Fruit fly (Drosophila melanogaster) whole organism, embryonic: ENCODE measurements around the gene EMC6.

Experiments used
- Atf-2 ChIP-seq: fragments of 200-800 bp; sonication (Bioruptor generic); optimal IDR thresholded peaks from 2 replicates; lab custom pipeline; 2016; ENCODE audit warnings: missing biosample characterization, missing genetic modification characterization
- BEAF-32 ChIP-seq: fragments of 200-800 bp; sonication (Bioruptor generic); optimal IDR thresholded peaks from 3 replicates; lab custom pipeline; 2017; ENCODE audit warnings: missing biosample characterization, missing genetic modification characterization, mild to moderate bottlenecking, moderate library complexity, missing genetic modification reagents
- Blimp-1 ChIP-seq: fragments of 200-800 bp; sonication (Bioruptor generic); optimal IDR thresholded peaks from 3 replicates; lab custom pipeline; 2018; ENCODE audit warnings: missing biosample characterization, missing genetic modification characterization, mild to moderate bottlenecking, moderate library complexity, missing genetic modification reagents
- CG10147 ChIP-seq: fragments of 200-800 bp; sonication (Bioruptor generic); optimal IDR thresholded peaks from 2 replicates; lab custom pipeline; 2019; ENCODE audit warnings: missing biosample characterization, mild to moderate bottlenecking, missing genetic modification characterization, moderate library complexity
- CG10267 ChIP-seq: fragments of 200-800 bp; sonication (Bioruptor generic); optimal IDR thresholded peaks from 2 replicates; lab custom pipeline; 2018; ENCODE audit warnings: missing biosample characterization, mild to moderate bottlenecking, missing genetic modification characterization, moderate library complexity
- CG10543 ChIP-seq: fragments of 200-800 bp; sonication (Bioruptor generic); optimal IDR thresholded peaks from 3 replicates; lab custom pipeline; 2017; ENCODE audit warnings: missing biosample characterization, mild to moderate bottlenecking, missing genetic modification characterization, moderate library complexity
- CG11093 ChIP-seq: fragments of 200-800 bp; sonication (Bioruptor generic); IDR thresholded peaks from 3 replicates; pipeline ENCODE4 v1.3.6; 2022; ENCODE audit warnings: missing biosample characterization, missing genetic modification characterization
- CG11398 ChIP-seq: fragments of 200-800 bp; sonication (Bioruptor generic); optimal IDR thresholded peaks from 2 replicates; lab custom pipeline; 2016; ENCODE audit warnings: missing biosample characterization, missing genetic modification characterization
- CG11695 ChIP-seq: fragments of 200-800 bp; sonication (Bioruptor generic); IDR thresholded peaks from 3 replicates; pipeline ENCODE4 v1.3.6; 2022; ENCODE audit warnings: missing biosample characterization, missing genetic modification characterization
- CG15011 ChIP-seq: fragments of 200-800 bp; sonication (Bioruptor generic); optimal IDR thresholded peaks from 3 replicates; lab custom pipeline; 2018; ENCODE audit warnings: missing biosample characterization, mild to moderate bottlenecking, missing genetic modification characterization
- CG1647 ChIP-seq: fragments of 200-800 bp; sonication (Bioruptor generic); optimal IDR thresholded peaks from 3 replicates; lab custom pipeline; 2016; ENCODE audit warnings: missing biosample characterization, missing genetic modification characterization
- CG17359 ChIP-seq: fragments of 200-800 bp; sonication (Bioruptor generic); optimal IDR thresholded peaks from 3 replicates; lab custom pipeline; 2018; ENCODE audit warnings: missing biosample characterization, mild to moderate bottlenecking, missing genetic modification characterization, moderate library complexity
- CG17802 ChIP-seq: fragments of 200-800 bp; sonication (Bioruptor generic); optimal IDR thresholded peaks from 2 replicates; lab custom pipeline; 2018; ENCODE audit warnings: missing biosample characterization, mild to moderate bottlenecking, missing genetic modification characterization, moderate library complexity
- CG2120 ChIP-seq: fragments of 200-800 bp; sonication (Bioruptor generic); optimal IDR thresholded peaks from 3 replicates; lab custom pipeline; 2016; ENCODE audit warnings: missing biosample characterization, missing genetic modification characterization
- CG4404 ChIP-seq: fragments of 200-800 bp; sonication (Bioruptor generic); IDR thresholded peaks from 2 replicates; pipeline ENCODE4 v1.3.6; 2022; ENCODE audit warnings: missing biosample characterization, missing genetic modification characterization
- CG7963 ChIP-seq: fragments of 200-800 bp; sonication (Bioruptor generic); IDR thresholded peaks from 3 replicates; pipeline ENCODE4 v1.3.6; 2022; ENCODE audit warnings: missing biosample characterization, missing genetic modification characterization; ENCODE audit not compliant: partially characterized antibody
- CG8944 ChIP-seq: fragments of 200-800 bp; sonication (Bioruptor generic); optimal IDR thresholded peaks from 3 replicates; lab custom pipeline; 2016; ENCODE audit warnings: missing biosample characterization, missing genetic modification characterization
- CG9727 ChIP-seq: fragments of 200-800 bp; sonication (Bioruptor generic); optimal IDR thresholded peaks from 3 replicates; lab custom pipeline; 2017; ENCODE audit warnings: missing biosample characterization, mild to moderate bottlenecking, missing genetic modification characterization
- CHES-1-like ChIP-seq: fragments of 200-800 bp; sonication (Bioruptor generic); optimal IDR thresholded peaks from 2 replicates; lab custom pipeline; 2016; ENCODE audit warnings: missing biosample characterization, missing genetic modification characterization
- Deaf1 ChIP-seq: fragments of 200-800 bp; optimal IDR thresholded peaks from 3 replicates; lab custom pipeline; 2019; ENCODE audit warnings: missing biosample characterization, mild to moderate bottlenecking, missing genetic modification characterization, moderate library complexity
- HLH54F ChIP-seq: fragments of 200-800 bp; sonication (Bioruptor generic); optimal IDR thresholded peaks from 3 replicates; lab custom pipeline; 2016; ENCODE audit warnings: missing biosample characterization, missing genetic modification characterization
- Hmr ChIP-seq: fragments of 200-800 bp; sonication (Bioruptor generic); optimal IDR thresholded peaks from 3 replicates; lab custom pipeline; 2017; ENCODE audit warnings: mild to moderate bottlenecking, missing biosample characterization, missing genetic modification reagents, missing genetic modification characterization
- Hr39 ChIP-seq: fragments of >200 bp; optimal IDR thresholded peaks from 2 replicates; lab custom pipeline; 2017
- Kr ChIP-seq: fragments of 200-800 bp; sonication (Bioruptor generic); optimal IDR thresholded peaks from 2 replicates; lab custom pipeline; 2017; ENCODE audit warnings: missing biosample characterization, mild to moderate bottlenecking, missing genetic modification characterization
- NC2α ChIP-seq: fragments of 200-800 bp; sonication (Bioruptor generic); optimal IDR thresholded peaks from 2 replicates; lab custom pipeline; 2016; ENCODE audit warnings: missing biosample characterization, missing genetic modification characterization
- Ravus ChIP-seq: fragments of 200-800 bp; sonication (Bioruptor generic); IDR thresholded peaks from 2 replicates; pipeline ENCODE4 v1.3.6; 2022; ENCODE audit warnings: missing biosample characterization, missing genetic modification characterization
- Sry-β ChIP-seq: fragments of 200-800 bp; sonication (Bioruptor generic); optimal IDR thresholded peaks from 2 replicates; lab custom pipeline; 2018; ENCODE audit warnings: missing biosample characterization, mild to moderate bottlenecking, missing genetic modification characterization, moderate library complexity
- Sry-δ ChIP-seq: fragments of 200-800 bp; sonication (Bioruptor generic); optimal IDR thresholded peaks from 2 replicates; lab custom pipeline; 2016; ENCODE audit warnings: missing biosample characterization, missing genetic modification characterization
- Ssrp ChIP-seq: fragments of 200-800 bp; sonication (Bioruptor generic); optimal IDR thresholded peaks from 2 replicates; lab custom pipeline; 2018; ENCODE audit warnings: missing biosample characterization, mild to moderate bottlenecking, missing genetic modification characterization, moderate library complexity
- Stat92E ChIP-seq, 3 experiments: fragments of >200 bp in 2 of 3; fragments of 200-800 bp in 1 of 3; sonication (Bioruptor generic) in 1 of 3; optimal IDR thresholded peaks; 2 replicates each; lab custom pipeline; 2017 to 2019; ENCODE audit warnings: missing biosample characterization in 3 of 3, missing genetic modification characterization in 3 of 3, mild to moderate bottlenecking in 1 of 3, moderate library complexity in 1 of 3
- ap ChIP-seq: fragments of 200-800 bp; sonication (Bioruptor generic); IDR thresholded peaks from 2 replicates; pipeline ENCODE4 v1.3.6; 2022; ENCODE audit warnings: missing biosample characterization, missing genetic modification characterization
- bbx ChIP-seq: fragments of 200-800 bp; sonication (Bioruptor generic); IDR thresholded peaks from 2 replicates; pipeline ENCODE4 v1.3.6; 2022; ENCODE audit warnings: missing biosample characterization, missing genetic modification characterization; ENCODE audit not compliant: partially characterized antibody
- chn ChIP-seq: fragments of 200-800 bp; sonication (Bioruptor generic); optimal IDR thresholded peaks from 2 replicates; lab custom pipeline; 2016; ENCODE audit warnings: missing biosample characterization, missing genetic modification characterization
- crc ChIP-seq: fragments of 200-800 bp; sonication (Bioruptor generic); optimal IDR thresholded peaks from 2 replicates; lab custom pipeline; 2016; ENCODE audit warnings: missing biosample characterization, missing genetic modification characterization
- ftz-f1 ChIP-seq: fragments of 200-800 bp; sonication (Bioruptor generic); optimal IDR thresholded peaks from 2 replicates; lab custom pipeline; 2016; ENCODE audit warnings: missing biosample characterization, missing genetic modification characterization
- gcm ChIP-seq: fragments of 200-800 bp; sonication (Bioruptor generic); optimal IDR thresholded peaks from 2 replicates; lab custom pipeline; 2019; ENCODE audit warnings: missing biosample characterization, mild to moderate bottlenecking, missing genetic modification characterization, moderate library complexity
- grau ChIP-seq: fragments of 200-800 bp; optimal IDR thresholded peaks from 3 replicates; lab custom pipeline; 2019; ENCODE audit warnings: missing biosample characterization, mild to moderate bottlenecking, missing genetic modification characterization, moderate library complexity
- gro ChIP-seq: fragments of 200-800 bp; sonication (Bioruptor generic); optimal IDR thresholded peaks from 2 replicates; lab custom pipeline; 2016; ENCODE audit warnings: missing biosample characterization, missing genetic modification characterization
- hkb ChIP-seq, 2 experiments: fragments of 200-800 bp in 1 of 2; fragments of >200 bp in 1 of 2; sonication (Bioruptor generic) in 1 of 2; IDR thresholded peaks in 1 of 2; optimal IDR thresholded peaks in 1 of 2; 2 replicates each; pipeline versions ENCODE4 v1.3.6 to Lab custom; 2017 to 2022; ENCODE audit warnings: missing biosample characterization in 1 of 2, missing genetic modification characterization in 1 of 2
- jigr1 ChIP-seq: fragments of 200-800 bp; sonication (Bioruptor generic); IDR thresholded peaks from 3 replicates; pipeline ENCODE4 v1.3.6; 2022; ENCODE audit warnings: missing biosample characterization, missing genetic modification characterization
- pan ChIP-seq, 4 experiments: fragments of >200 bp in 3 of 4; fragments of 200-800 bp in 1 of 4; sonication (Bioruptor generic) in 1 of 4; optimal IDR thresholded peaks in 3 of 4; IDR thresholded peaks in 1 of 4; 2 replicates each; pipeline versions ENCODE4 v1.3.6 to Lab custom; 2017 to 2022; ENCODE audit warnings: missing biosample characterization in 2 of 4, missing genetic modification characterization in 2 of 4, mixed read lengths in 1 of 4
- peb ChIP-seq: fragments of 200-800 bp; sonication (Bioruptor generic); IDR thresholded peaks from 2 replicates; pipeline ENCODE4 v1.3.6; 2022; ENCODE audit warnings: missing biosample characterization, missing genetic modification characterization
- pita ChIP-seq: fragments of 200-800 bp; sonication (Bioruptor generic); optimal IDR thresholded peaks from 2 replicates; lab custom pipeline; 2017; ENCODE audit warnings: missing biosample characterization, mild to moderate bottlenecking, missing genetic modification characterization
- pum ChIP-seq: fragments of 200-800 bp; sonication (Bioruptor generic); optimal IDR thresholded peaks from 2 replicates; lab custom pipeline; 2016; ENCODE audit warnings: missing biosample characterization, missing genetic modification characterization
- run ChIP-seq: fragments of 200-800 bp; sonication (Bioruptor generic); optimal IDR thresholded peaks from 3 replicates; lab custom pipeline; 2018; ENCODE audit warnings: missing biosample characterization, mild to moderate bottlenecking, missing genetic modification characterization
- schlank ChIP-seq: fragments of 200-800 bp; sonication (Bioruptor generic); optimal IDR thresholded peaks from 2 replicates; lab custom pipeline; 2018; ENCODE audit warnings: missing biosample characterization, mild to moderate bottlenecking, missing genetic modification characterization
- sug ChIP-seq: fragments of 200-800 bp; optimal IDR thresholded peaks from 2 replicates; lab custom pipeline; 2019; ENCODE audit warnings: missing biosample characterization, mild to moderate bottlenecking, missing genetic modification characterization, moderate library complexity
- trh ChIP-seq: fragments of 200-800 bp; sonication (Bioruptor generic); optimal IDR thresholded peaks from 2 replicates; lab custom pipeline; 2016; ENCODE audit warnings: missing biosample characterization, missing genetic modification characterization
- unpg ChIP-seq: fragments of 200-800 bp; sonication (Bioruptor generic); optimal IDR thresholded peaks from 3 replicates; lab custom pipeline; 2018; ENCODE audit warnings: missing biosample characterization, mild to moderate bottlenecking, missing genetic modification characterization, moderate library complexity
- z ChIP-seq: fragments of 200-800 bp; sonication (Bioruptor generic); IDR thresholded peaks from 3 replicates; pipeline ENCODE4 v1.3.6; 2022; ENCODE audit warnings: missing biosample characterization, missing genetic modification characterization
- zen2 ChIP-seq: fragments of 200-800 bp; sonication (Bioruptor generic); IDR thresholded peaks from 3 replicates; pipeline ENCODE4 v1.3.6; 2022; ENCODE audit warnings: missing biosample characterization, missing genetic modification characterization; ENCODE audit not compliant: partially characterized antibody

Gene EMC6

DNA sequence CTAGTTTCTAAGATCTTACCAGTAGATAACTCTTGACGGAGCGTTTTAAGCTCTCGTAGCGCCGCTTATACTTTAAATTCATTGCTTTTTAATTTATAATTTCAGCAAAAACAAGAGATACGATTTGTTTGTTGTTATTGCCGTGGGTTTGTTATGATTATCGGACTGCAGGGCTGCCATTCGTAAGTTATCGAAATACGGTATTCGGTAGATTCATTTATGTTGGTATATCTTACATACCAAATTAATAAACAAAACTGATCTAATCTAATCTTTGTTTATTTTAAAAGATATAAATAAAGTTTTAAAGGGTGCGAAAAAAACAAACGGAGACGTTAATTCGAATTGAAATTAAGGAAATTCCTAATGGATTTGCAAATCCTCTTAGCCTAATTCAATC is 31.2 kb upstream of the EMC6 start, which contains the start of the genes CG31111 and stac (continued):
- TF ChIP-seq CG9727 (no peak), zen2 (GFP tag; lab: Robert Waterston, UW) (no peak), Sry-β (GFP tag; lab: Kevin White, UChicago) (no peak), HLH54F (no peak), run (tag; lab: Kevin White, UChicago) (no peak), ftz-f1 (GFP tag; lab: Kevin White, UChicago) (no peak), Hr39 (lab: Kevin White, UChicago) (no peak), unpg (GFP tag; lab: Kevin White, UChicago) (no peak), ap (GFP tag; lab: Robert Waterston, UW) (no peak), NC2α (GFP tag; lab: Kevin White, UChicago) (no peak), chn (GFP tag; lab: Kevin White, UChicago) (no peak), pita (GFP tag; lab: Kevin White, UChicago) (no peak), grau (tag; lab: Kevin White, UChicago) (peak; percentile 14), Sry-δ (peak; percentile 4), Atf-2 (GFP tag; lab: Kevin White, UChicago) (no peak), CG4404 (GFP tag; lab: Robert Waterston, UW) (no peak), CG10147 (peak; percentile 44), peb (no peak), Blimp-1 (no peak), CG17802 (tag; lab: Kevin White, UChicago) (no peak), Ssrp (tag; lab: Kevin White, UChicago) (no peak), CG7963 (GFP tag; lab: Robert Waterston, UW) (no peak), CG15011 (GFP tag; lab: Kevin White, UChicago) (no peak), schlank (tag; lab: Kevin White, UChicago) (no peak), CG2120 (no peak), CG11093 (no peak), pan (optimal IDR thresholded peaks at IDR 0.05; lab: Kevin White, UChicago) (no peak), pan (GFP tag; optimal IDR thresholded peaks at IDR 0.05 in 1 of 2, IDR thresholded peaks at IDR 0.05 in 1 of 2) (no peak), z (GFP tag; lab: Robert Waterston, UW) (no peak), hkb (optimal IDR thresholded peaks at IDR 0.05; lab: Kevin White, UChicago) (no peak), hkb (GFP tag; IDR thresholded peaks at IDR 0.05; lab: Robert Waterston, UW) (no peak), CG10267 (tag; lab: Kevin White, UChicago) (peak; percentile 4), gcm (GFP tag; lab: Kevin White, UChicago) (no peak), CG8944 (GFP tag; lab: Kevin White, UChicago) (no peak), Ravus (no peak), Kr (GFP tag; lab: Kevin White, UChicago) (no peak), CHES-1-like (GFP tag; lab: Kevin White, UChicago) (no peak), CG11695 (GFP tag; lab: Robert Waterston, UW) (no peak), sug (peak; percentile 14), CG17359 (no peak), CG1647 (no peak), crc (GFP tag; lab: Kevin White, UChicago) (no peak), CG11398 (GFP tag; lab: Kevin White, UChicago) (no peak), Stat92E (GFP tag; optimal IDR thresholded peaks at IDR 0.05; lab: Kevin White, UChicago) (no peak), bbx (GFP tag; lab: Robert Waterston, UW) (no peak), Deaf1 (tag; lab: Kevin White, UChicago) (no peak), pum (GFP tag; lab: Kevin White, UChicago) (no peak), gro (GFP tag; lab: Kevin White, UChicago) (no peak), Hmr (GFP tag; lab: Kevin White, UChicago) (no peak), trh (no peak), jigr1 (GFP tag; lab: Robert Waterston, UW) (no peak), CG10543 (GFP tag; lab: Kevin White, UChicago) (no peak), BEAF-32 (GFP tag; lab: Kevin White, UChicago) (peak; percentile 29)
